Worm (Caenorhabditis elegans) whole organism, dauer: ENCODE data around the gene T28C6.7.

ENCODE experiments used
- unc-62 ChIP-seq: sonication (generic microtip); optimal IDR thresholded peaks from 2 replicates; lab custom pipeline; 2017; ENCODE audit warnings: missing biosample characterization, missing genetic modification reagents, missing genetic modification characterization

Gene T28C6.7

DNA sequence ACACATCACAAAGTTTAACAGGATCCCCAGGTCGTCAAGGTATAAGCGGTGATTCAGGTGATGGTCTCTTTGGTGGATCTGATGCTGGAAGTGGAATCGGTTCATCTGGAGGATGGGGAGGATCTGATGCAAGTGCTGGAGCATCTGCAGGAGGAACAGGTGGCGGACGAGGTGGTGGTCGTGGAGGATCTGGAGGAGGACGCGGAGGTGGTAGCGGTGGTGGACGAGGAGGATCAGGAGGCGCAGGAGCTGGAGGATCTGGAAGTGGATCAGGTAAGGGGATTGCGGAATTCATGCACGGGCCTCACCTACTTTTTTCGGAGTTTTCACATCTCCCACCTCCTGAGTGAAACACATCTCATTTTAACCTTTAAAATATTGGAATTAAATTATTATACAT lies 11.0 kb upstream of the T28C6.7 start:
- no peak for TF ChIP-seq unc-62 (GFP tag; lab: Kevin White, UChicago)

DNA sequence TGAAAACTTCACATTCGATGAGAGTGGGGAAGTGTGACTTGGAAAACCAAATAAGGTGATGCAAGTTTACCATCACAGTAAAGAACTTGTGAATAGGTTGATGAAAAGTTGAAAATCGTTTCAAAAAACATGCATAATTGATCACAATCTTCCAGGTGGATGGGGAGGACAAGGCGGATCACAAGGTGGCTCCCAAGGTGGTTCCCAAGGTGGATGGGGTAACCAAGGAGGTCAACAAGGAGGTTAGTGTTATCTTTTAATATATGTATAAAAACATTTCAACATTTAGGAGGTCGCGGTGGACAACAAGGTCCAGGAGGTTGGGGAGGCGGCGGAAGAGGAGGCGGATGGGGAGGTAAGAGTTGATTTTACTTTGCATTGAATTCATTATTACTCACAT lies 10.0 kb upstream of the T28C6.7 start, which contains the start of gene T28C6.10:
Gene T28C6.10, plus strand, starts transcription at position 301 of the 400 bp plus-strand sequence.
- no peak for TF ChIP-seq unc-62 (GFP tag; lab: Kevin White, UChicago)

DNA sequence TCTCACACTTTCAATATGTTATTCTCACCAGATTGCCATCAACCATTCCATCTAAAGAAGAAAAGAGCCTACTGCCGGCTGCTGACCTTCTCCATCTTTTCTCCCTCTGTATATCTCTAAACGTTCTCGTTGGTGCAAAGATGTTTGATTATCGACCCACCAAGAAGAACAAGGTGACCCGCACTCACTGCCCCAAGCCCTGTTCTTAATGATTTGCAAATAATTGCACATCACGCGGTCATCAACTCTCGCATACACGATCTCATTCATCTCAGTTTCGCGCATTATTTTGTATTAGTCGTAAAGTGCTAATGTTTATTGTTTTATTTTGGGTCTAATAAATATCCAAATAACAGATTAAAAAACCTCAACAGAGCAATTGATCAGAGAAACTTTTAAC lies 8.1 kb upstream of the T28C6.7 start:
- TF ChIP-seq unc-62 (GFP tag; lab: Kevin White, UChicago) = no peak

- TF ChIP-seq unc-62 (GFP tag; lab: Kevin White, UChicago) = no peak
These were observed 7.6 kb upstream of the T28C6.7 start, which contains the start of gene T28C6.3 for ce11 chrIV:8820041-8820440. TSS of gene T28C6.3 (plus strand) at chrIV:8820341.

DNA sequence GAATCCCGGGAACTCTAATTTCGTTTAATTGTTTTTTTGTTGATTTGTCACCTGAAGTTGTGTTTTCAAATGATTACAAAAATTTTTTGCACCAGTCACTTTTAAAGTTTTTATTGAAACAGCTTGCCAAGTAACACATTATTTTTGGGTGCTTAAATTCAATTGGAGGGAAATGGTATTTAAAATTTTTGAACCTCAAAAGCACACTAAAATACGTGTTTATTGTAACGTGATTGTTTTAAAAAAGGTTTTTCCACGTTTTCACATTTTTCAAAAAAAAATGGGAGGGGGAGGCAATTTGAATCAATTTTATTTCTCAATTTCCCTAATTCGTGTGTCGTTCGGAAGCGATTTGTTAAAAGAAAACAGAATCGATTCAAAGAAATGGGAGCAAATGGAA lies 6.5 kb upstream of the T28C6.7 start, which contains the start of gene T28C6.5:
Gene T28C6.5, plus strand, starts transcription at position 301 of the 400 bp plus-strand sequence.
- no peak for TF ChIP-seq unc-62 (GFP tag; lab: Kevin White, UChicago)

DNA sequence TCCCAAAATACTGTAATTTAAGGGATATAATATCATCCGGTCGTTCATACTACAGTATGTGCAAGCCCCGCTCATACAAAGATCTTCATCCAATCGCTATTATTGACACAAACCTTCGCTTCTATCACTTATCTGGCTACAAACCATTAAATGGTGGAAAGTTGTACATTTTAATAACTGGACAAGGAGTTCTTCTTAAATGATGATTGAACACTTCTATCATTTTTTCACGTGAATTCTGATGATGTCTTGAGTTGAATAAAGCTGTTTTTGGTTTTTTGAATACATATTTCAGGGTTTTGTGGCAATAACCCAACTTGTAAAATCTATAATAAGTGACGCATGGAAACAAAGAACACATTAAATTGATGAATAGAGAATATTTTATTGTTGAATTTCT lies 5.0 kb upstream of the T28C6.7 start:
- no peak for TF ChIP-seq unc-62 (GFP tag; lab: Kevin White, UChicago)

DNA sequence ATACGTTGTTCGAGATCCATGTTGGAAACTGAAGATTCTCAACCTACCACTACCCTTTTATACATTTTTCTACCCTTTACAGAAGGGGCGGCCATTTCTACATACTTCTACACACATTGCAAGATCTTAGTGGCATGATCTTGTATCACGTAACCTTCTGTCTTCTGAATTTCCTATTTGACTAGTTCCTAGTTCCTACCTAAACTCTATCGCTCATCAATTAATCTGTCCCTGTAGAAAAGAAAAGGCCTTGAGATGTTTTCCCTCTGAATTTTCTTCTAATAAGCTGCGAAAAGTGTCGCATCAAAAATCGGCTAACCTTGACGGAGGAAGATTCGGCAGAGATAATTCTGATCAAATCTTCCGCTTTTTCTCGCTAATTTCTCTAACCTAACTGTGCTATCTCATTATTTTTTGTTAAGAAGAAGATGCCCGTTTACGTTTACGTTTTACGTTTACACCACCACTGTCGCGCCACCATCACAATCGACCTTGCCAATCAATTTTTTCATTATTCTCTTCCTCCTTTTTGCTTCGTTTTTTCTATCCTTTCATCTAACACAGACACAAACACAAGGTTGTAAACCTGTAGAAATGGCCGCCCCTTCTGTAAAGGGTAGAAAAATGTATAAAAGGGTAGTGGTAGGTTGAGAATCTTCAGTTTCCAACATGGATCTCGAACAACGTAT lies 3.3 kb upstream of the T28C6.7 start, which contains the start of the genes col-117 and col-3:
Gene col-117, minus strand, starts transcription at position 51 of the 689 bp plus-strand sequence.
Gene col-3, plus strand, starts transcription at position 639 of the 689 bp plus-strand sequence.
- no peak for TF ChIP-seq unc-62 (GFP tag; lab: Kevin White, UChicago)

DNA sequence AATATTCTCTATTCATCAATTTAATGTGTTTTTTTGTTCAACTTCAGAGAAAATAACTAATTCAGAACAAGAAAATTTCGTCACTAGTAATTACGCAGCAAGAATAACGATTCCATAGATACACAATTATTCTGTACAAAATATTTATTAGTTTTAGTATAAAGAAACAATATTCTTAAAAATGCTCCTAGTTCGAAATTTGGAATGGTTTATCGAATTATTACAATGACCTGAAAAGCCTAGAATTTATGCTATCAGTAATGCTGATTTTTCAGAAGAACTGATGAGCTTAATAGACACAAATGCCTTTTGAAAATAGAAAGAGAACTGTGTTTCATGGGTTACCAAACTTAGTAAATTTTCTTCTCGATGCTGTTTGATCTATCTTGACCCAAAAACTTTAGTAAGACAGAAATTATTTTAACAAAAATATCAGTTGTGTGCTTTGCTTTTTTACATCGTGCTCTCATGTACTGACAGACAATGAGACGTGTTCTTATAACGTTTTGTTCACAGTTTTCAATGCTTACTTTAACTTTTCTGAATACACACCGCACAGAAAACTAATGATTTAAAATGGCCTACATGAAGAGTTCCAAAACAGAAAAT lies 1.5 kb upstream of the T28C6.7 start:
- no peak for TF ChIP-seq unc-62 (GFP tag; lab: Kevin White, UChicago)

- no peak for TF ChIP-seq unc-62 (GFP tag; lab: Kevin White, UChicago)
These were observed 997 bp upstream of the T28C6.7 start for ce11 chrIV:8826606-8827000.

DNA sequence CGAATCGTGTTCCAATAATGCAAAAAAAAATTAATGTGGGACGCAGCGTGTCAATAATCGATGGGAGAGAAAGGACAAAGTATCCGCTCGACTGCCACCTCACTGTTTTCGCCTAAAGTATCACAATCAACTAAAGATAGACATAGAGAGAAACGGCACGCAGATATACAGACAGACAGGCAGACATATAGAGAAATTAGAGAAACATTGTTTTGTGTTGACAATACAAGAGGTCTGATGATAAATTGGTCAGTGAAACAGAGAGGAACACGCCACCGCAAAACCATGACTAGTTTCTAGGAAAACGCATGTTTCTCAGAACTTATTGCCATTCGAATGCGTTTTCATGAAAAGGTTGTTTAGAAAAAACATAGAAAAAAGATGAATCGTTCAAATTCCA lies 3.0 kb downstream of the T28C6.7 start, which contains the start of gene T28C6.8:
Gene T28C6.8, minus strand, starts transcription at position 137 of the 400 bp plus-strand sequence.
- no peak for TF ChIP-seq unc-62 (GFP tag; lab: Kevin White, UChicago)

ce11 chrIV:8840161-8840765 lies 12.7 kb downstream of the T28C6.7 start, which contains the start of the genes T28C6.11 and T11B7.1:
TSS of gene T28C6.11 (minus strand) at chrIV:8840261.
TSS of gene T11B7.1 (plus strand) at chrIV:8840715.
- no peak for TF ChIP-seq unc-62 (GFP tag; lab: Kevin White, UChicago)

ce11 chrIV:8844457-8844856 lies 16.9 kb downstream of the T28C6.7 start, which contains the start of gene T11B7.2:
TSS of gene T11B7.2 (minus strand) at chrIV:8844557.
- TF ChIP-seq unc-62 (GFP tag; lab: Kevin White, UChicago) = no peak

DNA sequence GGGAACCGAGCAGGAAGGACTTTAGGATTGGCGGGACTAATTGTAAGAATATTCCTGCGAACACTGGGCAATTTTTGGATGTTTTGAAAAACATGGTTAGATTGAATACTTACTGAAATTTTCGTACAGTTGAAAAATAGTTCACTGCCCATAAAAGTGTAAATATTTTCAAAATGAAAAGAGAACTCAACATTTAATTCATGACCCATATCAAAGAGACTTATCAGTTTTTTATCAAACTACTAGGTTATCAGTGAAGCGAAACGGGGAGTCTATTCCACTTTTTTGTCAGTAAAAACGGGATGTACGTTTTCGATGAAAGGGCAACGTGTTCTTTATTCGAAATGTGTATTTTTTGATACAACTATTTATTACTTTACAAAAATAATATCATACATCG lies 18.3 kb downstream of the T28C6.7 start:
- no peak for TF ChIP-seq unc-62 (GFP tag; lab: Kevin White, UChicago)

ce11 chrIV:8847918-8848317 lies 20.3 kb downstream of the T28C6.7 start, which contains the start of gene col-118:
TSS of gene col-118 (plus strand) at chrIV:8848218.
- TF ChIP-seq unc-62 (GFP tag; lab: Kevin White, UChicago) = no peak

ce11 chrIV:8848983-8849382 lies 21.4 kb downstream of the T28C6.7 start:
- TF ChIP-seq unc-62 (GFP tag; lab: Kevin White, UChicago) = no peak

DNA sequence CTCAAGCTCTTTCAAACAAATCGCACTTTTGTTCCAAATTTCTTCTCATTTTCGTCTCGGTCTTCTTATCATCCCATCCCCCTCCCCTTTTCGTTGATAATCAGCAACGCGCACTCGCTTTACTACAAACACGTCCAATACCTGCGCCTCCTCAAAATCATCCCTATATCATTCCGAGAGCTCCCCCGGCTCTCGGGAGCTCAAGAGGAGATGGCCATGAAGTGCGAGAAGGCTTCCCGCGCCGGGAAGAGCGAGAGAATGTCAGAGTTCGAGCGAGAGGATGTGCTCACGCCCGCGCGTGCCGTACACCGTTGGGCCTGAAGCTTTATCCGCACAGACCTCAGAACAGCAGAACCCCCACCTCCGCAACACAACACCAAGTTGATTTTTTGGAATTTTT lies 23.2 kb downstream of the T28C6.7 start:
- TF ChIP-seq unc-62 (GFP tag; lab: Kevin White, UChicago) = no peak
